Fruit fly (Drosophila melanogaster) whole organism, embryonic: ENCODE data around the gene CG2129.
A peak's percentile ranks its signal among the peaks of the same experiment; 100 is the strongest.

ENCODE experiments used
- Asciz ChIP-seq: fragments of 200-800 bp; sonication (Bioruptor generic); optimal IDR thresholded peaks from 2 replicates; lab custom pipeline; 2017; ENCODE audit warnings: missing biosample characterization, mild to moderate bottlenecking, missing genetic modification characterization, missing genetic modification reagents
- Bdp1 ChIP-seq: fragments of 200-800 bp; sonication (Bioruptor generic); optimal IDR thresholded peaks from 3 replicates; lab custom pipeline; 2016; ENCODE audit warnings: missing biosample characterization, missing genetic modification characterization
- CG10431 ChIP-seq: fragments of 200-800 bp; sonication (Bioruptor generic); optimal IDR thresholded peaks from 3 replicates; lab custom pipeline; 2018; ENCODE audit warnings: missing biosample characterization, mild to moderate bottlenecking, missing genetic modification characterization
- CG12071 ChIP-seq: fragments of 200-800 bp; sonication (Bioruptor generic); optimal IDR thresholded peaks from 3 replicates; lab custom pipeline; 2018; ENCODE audit warnings: missing biosample characterization, mild to moderate bottlenecking, missing genetic modification characterization
- CG12769 ChIP-seq: fragments of 200-800 bp; sonication (Bioruptor generic); optimal IDR thresholded peaks from 2 replicates; lab custom pipeline; 2019; ENCODE audit warnings: missing biosample characterization, mild to moderate bottlenecking, missing genetic modification characterization, moderate library complexity
- CG13287 ChIP-seq: fragments of 200-800 bp; sonication (Bioruptor generic); IDR thresholded peaks from 2 replicates; pipeline ENCODE4 v1.3.6; 2022; ENCODE audit warnings: missing biosample characterization, missing genetic modification characterization; ENCODE audit not compliant: partially characterized antibody
- CG13424 ChIP-seq: fragments of 200-800 bp; sonication (Bioruptor generic); optimal IDR thresholded peaks from 2 replicates; lab custom pipeline; 2019; ENCODE audit warnings: missing biosample characterization, mild to moderate bottlenecking, missing genetic modification characterization, moderate library complexity
- CG14441 ChIP-seq: fragments of 200-800 bp; sonication (Bioruptor generic); IDR thresholded peaks from 2 replicates; pipeline ENCODE4 v1.3.6; 2022; ENCODE audit warnings: missing biosample characterization, missing genetic modification characterization
- CG17361 ChIP-seq: fragments of 200-800 bp; sonication (Bioruptor generic); IDR thresholded peaks from 3 replicates; pipeline ENCODE4 v1.3.6; 2022; ENCODE audit warnings: missing biosample characterization, missing genetic modification characterization
- CG2889 ChIP-seq: fragments of 200-800 bp; sonication (Bioruptor generic); IDR thresholded peaks from 3 replicates; pipeline ENCODE4 v1.3.6; 2022; ENCODE audit warnings: missing biosample characterization, missing genetic modification characterization
- CG3281 ChIP-seq: fragments of 200-800 bp; sonication (Bioruptor generic); optimal IDR thresholded peaks from 3 replicates; lab custom pipeline; 2017; ENCODE audit warnings: missing biosample characterization, mild to moderate bottlenecking, missing genetic modification characterization
- CG34224 ChIP-seq: fragments of 200-800 bp; sonication (Bioruptor generic); IDR thresholded peaks from 3 replicates; pipeline ENCODE4 v1.3.6; 2022; ENCODE audit warnings: missing biosample characterization, missing genetic modification characterization; ENCODE audit not compliant: partially characterized antibody
- CG34422 ChIP-seq: fragments of 200-800 bp; sonication (Bioruptor generic); IDR thresholded peaks from 3 replicates; pipeline ENCODE4 v1.3.6; 2022; ENCODE audit warnings: missing biosample characterization, missing genetic modification characterization
- CG42726 ChIP-seq: fragments of 200-800 bp; sonication (Bioruptor generic); IDR thresholded peaks from 2 replicates; pipeline ENCODE4 v1.3.6; 2022; ENCODE audit warnings: missing biosample characterization, missing genetic modification characterization; ENCODE audit not compliant: partially characterized antibody
- CG4360 ChIP-seq: fragments of 200-800 bp; sonication (Bioruptor generic); IDR thresholded peaks from 2 replicates; pipeline ENCODE4 v1.3.6; 2022; ENCODE audit warnings: missing biosample characterization, missing genetic modification characterization
- CG5180 ChIP-seq: fragments of 200-800 bp; sonication (Bioruptor generic); optimal IDR thresholded peaks from 3 replicates; lab custom pipeline; 2017; ENCODE audit warnings: missing biosample characterization, missing genetic modification characterization, mild to moderate bottlenecking, moderate library complexity, missing genetic modification reagents
- CG5245 ChIP-seq: fragments of 200-800 bp; sonication (Bioruptor generic); optimal IDR thresholded peaks from 3 replicates; lab custom pipeline; 2016; ENCODE audit warnings: missing biosample characterization, missing genetic modification characterization
- CG6813 ChIP-seq: fragments of 200-800 bp; sonication (Bioruptor generic); optimal IDR thresholded peaks from 2 replicates; lab custom pipeline; 2017; ENCODE audit warnings: missing biosample characterization, missing genetic modification characterization, mild to moderate bottlenecking, moderate library complexity, missing genetic modification reagents
- CG8290 ChIP-seq, 3 experiments: fragments of 200-800 bp; sonication (Bioruptor generic); optimal IDR thresholded peaks; 2 replicates each; lab custom pipeline; 2016 to 2019; ENCODE audit warnings: missing biosample characterization in 3 of 3, missing genetic modification characterization in 3 of 3, mild to moderate bottlenecking in 2 of 3, moderate library complexity in 1 of 3
- Dip3 ChIP-seq: fragments of 200-800 bp; sonication (Bioruptor generic); optimal IDR thresholded peaks from 3 replicates; lab custom pipeline; 2016; ENCODE audit warnings: missing biosample characterization, missing genetic modification characterization
- Dll ChIP-seq: fragments of 200-800 bp; sonication (Bioruptor generic); IDR thresholded peaks from 4 replicates; pipeline ENCODE4 v1.3.6; 2022; ENCODE audit warnings: missing biosample characterization, missing genetic modification characterization; ENCODE audit not compliant: partially characterized antibody
- Doc2 ChIP-seq: fragments of 200-800 bp; sonication (Bioruptor generic); IDR thresholded peaks from 2 replicates; pipeline ENCODE4 v1.3.6; 2022; ENCODE audit warnings: missing biosample characterization, missing genetic modification characterization
- HLHmδ ChIP-seq: fragments of 200-800 bp; sonication (Bioruptor generic); optimal IDR thresholded peaks from 2 replicates; lab custom pipeline; 2018; ENCODE audit warnings: missing biosample characterization, mild to moderate bottlenecking, missing genetic modification characterization, moderate library complexity
- Hr3 ChIP-seq: fragments of 200-800 bp; sonication (Bioruptor generic); optimal IDR thresholded peaks from 3 replicates; lab custom pipeline; 2016; ENCODE audit warnings: missing biosample characterization, missing genetic modification characterization
- Max ChIP-seq: fragments of 200-800 bp; sonication (Bioruptor generic); optimal IDR thresholded peaks from 2 replicates; lab custom pipeline; 2016; ENCODE audit warnings: missing biosample characterization, mild to moderate bottlenecking, missing genetic modification characterization
- Myb ChIP-seq: fragments of 200-800 bp; sonication (Bioruptor generic); optimal IDR thresholded peaks from 2 replicates; lab custom pipeline; 2016; ENCODE audit warnings: missing biosample characterization, missing genetic modification characterization
- NK7.1 ChIP-seq: fragments of 200-800 bp; sonication (Bioruptor generic); optimal IDR thresholded peaks from 3 replicates; lab custom pipeline; 2016; ENCODE audit warnings: missing biosample characterization, missing genetic modification characterization
- Nf-YA ChIP-seq: fragments of 200-800 bp; sonication (Bioruptor generic); IDR thresholded peaks from 2 replicates; pipeline ENCODE4 v1.3.6; 2022; ENCODE audit warnings: missing biosample characterization, missing genetic modification characterization
- Oli ChIP-seq: fragments of 200-800 bp; sonication (Bioruptor generic); optimal IDR thresholded peaks from 2 replicates; lab custom pipeline; 2018; ENCODE audit warnings: missing biosample characterization, mild to moderate bottlenecking, missing genetic modification characterization, moderate library complexity
- Opbp ChIP-seq: fragments of 200-800 bp; sonication (Bioruptor generic); IDR thresholded peaks from 3 replicates; pipeline ENCODE4 v1.3.6; 2022; ENCODE audit warnings: missing biosample characterization, missing genetic modification characterization; ENCODE audit not compliant: partially characterized antibody
- Sox102F ChIP-seq: fragments of 200-800 bp; sonication (Bioruptor generic); optimal IDR thresholded peaks from 2 replicates; lab custom pipeline; 2018; ENCODE audit warnings: missing biosample characterization, mild to moderate bottlenecking, missing genetic modification characterization, moderate library complexity
- Sry-β ChIP-seq: fragments of 200-800 bp; sonication (Bioruptor generic); optimal IDR thresholded peaks from 2 replicates; lab custom pipeline; 2018; ENCODE audit warnings: missing biosample characterization, mild to moderate bottlenecking, missing genetic modification characterization, moderate library complexity
- br ChIP-seq: fragments of >200 bp; optimal IDR thresholded peaks from 2 replicates; lab custom pipeline; 2017
- croc ChIP-seq: fragments of 200-800 bp; sonication (Bioruptor generic); conservative IDR thresholded peaks from 3 replicates; pipeline ENCODE4 v1.3.6; 2022; ENCODE audit warnings: missing biosample characterization, missing genetic modification characterization
- dysf ChIP-seq: fragments of 200-800 bp; sonication (Bioruptor generic); IDR thresholded peaks from 3 replicates; pipeline ENCODE4 v1.3.6; 2022; ENCODE audit warnings: missing biosample characterization, missing genetic modification characterization
- emc ChIP-seq: fragments of 200-800 bp; sonication (Bioruptor generic); optimal IDR thresholded peaks from 2 replicates; lab custom pipeline; 2016; ENCODE audit warnings: missing biosample characterization, missing genetic modification characterization
- ems ChIP-seq: fragments of 200-800 bp; sonication (Bioruptor generic); optimal IDR thresholded peaks from 3 replicates; lab custom pipeline; 2016; ENCODE audit warnings: missing biosample characterization, missing genetic modification characterization
- fd96Cb ChIP-seq: fragments of 200-800 bp; sonication (Bioruptor generic); optimal IDR thresholded peaks from 2 replicates; lab custom pipeline; 2018; ENCODE audit warnings: missing biosample characterization, mild to moderate bottlenecking, missing genetic modification characterization, moderate library complexity
- gro ChIP-seq: fragments of 200-800 bp; sonication (Bioruptor generic); optimal IDR thresholded peaks from 2 replicates; lab custom pipeline; 2016; ENCODE audit warnings: missing biosample characterization, missing genetic modification characterization
- insv ChIP-seq, 2 experiments: fragments of 200-800 bp; sonication (Bioruptor generic); optimal IDR thresholded peaks; 3 replicates each; lab custom pipeline; 2016 to 2018; ENCODE audit warnings: missing biosample characterization in 2 of 2, missing genetic modification characterization in 2 of 2
- klu ChIP-seq: fragments of 200-800 bp; sonication (Bioruptor generic); IDR thresholded peaks from 2 replicates; pipeline ENCODE4 v1.3.6; 2022; ENCODE audit warnings: missing biosample characterization, missing genetic modification characterization
- knrl ChIP-seq: fragments of 200-800 bp; sonication (Bioruptor generic); IDR thresholded peaks from 3 replicates; pipeline ENCODE4 v1.3.6; 2022; ENCODE audit warnings: missing biosample characterization, missing genetic modification characterization; ENCODE audit not compliant: partially characterized antibody
- lbe ChIP-seq: fragments of 200-800 bp; sonication (Bioruptor generic); optimal IDR thresholded peaks from 2 replicates; lab custom pipeline; 2016; ENCODE audit warnings: missing biosample characterization, mild to moderate bottlenecking, missing genetic modification characterization
- lmd ChIP-seq: fragments of 200-800 bp; sonication (Bioruptor generic); IDR thresholded peaks from 2 replicates; pipeline ENCODE4 v1.3.6; 2022; ENCODE audit warnings: missing biosample characterization, missing genetic modification characterization
- maf-S ChIP-seq: fragments of 200-800 bp; sonication (Bioruptor generic); optimal IDR thresholded peaks from 2 replicates; lab custom pipeline; 2016; ENCODE audit warnings: missing biosample characterization, missing genetic modification characterization
- nau ChIP-seq: fragments of 200-800 bp; sonication (Bioruptor generic); optimal IDR thresholded peaks from 3 replicates; lab custom pipeline; 2017; ENCODE audit warnings: missing biosample characterization, mild to moderate bottlenecking, missing genetic modification characterization, missing genetic modification reagents
- pros ChIP-seq: fragments of 200-800 bp; sonication (Bioruptor generic); optimal IDR thresholded peaks from 3 replicates; lab custom pipeline; 2019; ENCODE audit warnings: missing biosample characterization, mild to moderate bottlenecking, missing genetic modification characterization, moderate library complexity
- sug ChIP-seq: fragments of 200-800 bp; optimal IDR thresholded peaks from 2 replicates; lab custom pipeline; 2019; ENCODE audit warnings: missing biosample characterization, mild to moderate bottlenecking, missing genetic modification characterization, moderate library complexity
- vvl ChIP-seq: fragments of 200-800 bp; sonication (Bioruptor generic); IDR thresholded peaks from 2 replicates; pipeline ENCODE4 v1.3.6; 2022; ENCODE audit warnings: missing biosample characterization, missing genetic modification characterization
- yki ChIP-seq: fragments of >200 bp; optimal IDR thresholded peaks from 3 replicates; lab custom pipeline; 2018

CG2129 gene

DNA sequence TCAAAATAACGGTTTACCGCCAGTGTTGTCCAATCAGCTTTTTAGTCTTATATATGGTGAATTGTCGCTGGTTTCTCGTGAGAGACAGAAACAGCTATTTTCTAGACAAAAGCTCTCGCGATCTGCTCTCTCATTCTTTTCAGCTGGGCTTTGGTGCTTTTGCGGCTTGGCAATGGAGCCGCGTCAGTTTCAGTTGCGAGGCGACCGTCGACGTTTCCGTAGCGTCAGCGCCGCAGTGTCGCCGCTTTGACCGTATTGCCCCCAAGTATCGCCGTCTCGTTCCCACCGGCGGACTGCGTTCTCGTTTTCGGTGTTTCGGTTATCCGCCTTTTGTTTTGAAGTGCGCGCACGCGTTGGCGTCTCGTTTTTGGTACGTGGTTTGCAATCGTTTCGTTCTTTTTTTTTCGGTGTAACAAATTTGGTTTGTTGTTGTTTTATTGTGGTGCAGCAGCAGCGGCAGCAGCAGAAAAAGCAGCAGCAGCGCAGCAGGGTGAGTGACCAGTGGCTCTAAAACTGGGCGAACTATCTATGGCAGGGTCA, 47.4 kb downstream of the CG2129 start (continued):
- TF ChIP-seq gro (GFP tag; lab: Kevin White, UChicago) (peak; percentile 30), yki (lab: Kevin White, UChicago) (no peak), croc (GFP tag; lab: Robert Waterston, UW) (no peak), Myb (GFP tag; lab: Kevin White, UChicago) (peak; percentile 41), emc (no peak), Hr3 (GFP tag; lab: Kevin White, UChicago) (no peak), lbe (GFP tag; lab: Kevin White, UChicago) (no peak), CG17361 (GFP tag; lab: Robert Waterston, UW) (no peak), Max (GFP tag; lab: Kevin White, UChicago) (no peak), klu (no peak), CG4360 (GFP tag; lab: Robert Waterston, UW) (peak; percentile 67), Dip3 (no peak), Doc2 (GFP tag; lab: Robert Waterston, UW) (no peak), knrl (GFP tag; lab: Robert Waterston, UW) (peak; percentile 34; the same call in 1 of the 3 replicates), Dll (GFP tag; lab: Robert Waterston, UW) (no peak), CG8290 (GFP tag; optimal IDR thresholded peaks at IDR 0.05; lab: Kevin White, UChicago) (no peak), CG8290 (tag; optimal IDR thresholded peaks at IDR 0.05; lab: Kevin White, UChicago) (peak in 1 of 2 experiments; percentile 44), CG14441 (GFP tag; lab: Robert Waterston, UW) (peak; percentile 45), lmd (0 out of 2 replicates have a peak, but pooled peaks have one; percentile 6), CG34224 (GFP tag; lab: Robert Waterston, UW) (no peak), CG3281 (GFP tag; lab: Kevin White, UChicago) (no peak), CG6813 (no peak), CG42726 (GFP tag; lab: Robert Waterston, UW) (no peak), Nf-YA (GFP tag; lab: Robert Waterston, UW) (no peak), Sox102F (GFP tag; lab: Kevin White, UChicago) (no peak), Bdp1 (GFP tag; lab: Kevin White, UChicago) (no peak), Oli (tag; lab: Kevin White, UChicago) (no peak), CG12769 (tag; lab: Kevin White, UChicago) (peak; percentile 6), insv (GFP tag; optimal IDR thresholded peaks at IDR 0.05; lab: Kevin White, UChicago) (no peak), Asciz (GFP tag; lab: Kevin White, UChicago) (no peak), CG12071 (no peak), dysf (GFP tag; lab: Robert Waterston, UW) (no peak), maf-S (GFP tag; lab: Kevin White, UChicago) (no peak), CG13424 (tag; lab: Kevin White, UChicago) (no peak), CG10431 (GFP tag; lab: Kevin White, UChicago) (no peak), NK7.1 (no peak), ems (no peak), Opbp (GFP tag; lab: Robert Waterston, UW) (peak; percentile 44; the same call in 1 of the 3 replicates), CG2889 (GFP tag; lab: Robert Waterston, UW) (no peak), br (lab: Kevin White, UChicago) (no peak), pros (no peak), Sry-β (GFP tag; lab: Kevin White, UChicago) (peak; percentile 91), CG13287 (GFP tag; lab: Robert Waterston, UW) (peak; percentile 34; the same call in 1 of the 2 replicates), CG34422 (GFP tag; lab: Robert Waterston, UW) (peak; percentile 58; the same call in 1 of the 3 replicates), nau (no peak), vvl (GFP tag; lab: Robert Waterston, UW) (peak; percentile 51; the same call in 1 of the 2 replicates), sug (peak; percentile 34), CG5180 (GFP tag; lab: Kevin White, UChicago) (no peak), fd96Cb (no peak), HLHmδ (no peak), CG5245 (no peak)
